Fruit fly (Drosophila melanogaster) whole organism, embryonic: ENCODE results near the gene CG15888.

Source experiments
- Atf6 ChIP-seq: fragments of 200-800 bp; sonication (Bioruptor generic); IDR thresholded peaks from 2 replicates; pipeline ENCODE4 v1.3.6; 2022; ENCODE audit warnings: missing biosample characterization, missing genetic modification characterization
- B-H1 ChIP-seq: fragments of 200-800 bp; sonication (Bioruptor generic); IDR thresholded peaks from 3 replicates; pipeline ENCODE4 v1.3.6; 2022; ENCODE audit warnings: missing biosample characterization, missing genetic modification characterization
- Bdp1 ChIP-seq: fragments of 200-800 bp; sonication (Bioruptor generic); optimal IDR thresholded peaks from 3 replicates; lab custom pipeline; 2016; ENCODE audit warnings: missing biosample characterization, missing genetic modification characterization
- CG11093 ChIP-seq: fragments of 200-800 bp; sonication (Bioruptor generic); IDR thresholded peaks from 3 replicates; pipeline ENCODE4 v1.3.6; 2022; ENCODE audit warnings: missing biosample characterization, missing genetic modification characterization
- CG12219 ChIP-seq: fragments of 200-800 bp; sonication (Bioruptor generic); optimal IDR thresholded peaks from 3 replicates; lab custom pipeline; 2018; ENCODE audit warnings: missing biosample characterization, mild to moderate bottlenecking, missing genetic modification characterization
- CG12236 ChIP-seq: fragments of 200-800 bp; sonication (Bioruptor generic); optimal IDR thresholded peaks from 2 replicates; lab custom pipeline; 2016; ENCODE audit warnings: missing biosample characterization, missing genetic modification characterization
- CG1233 ChIP-seq: fragments of 200-800 bp; sonication (Bioruptor generic); optimal IDR thresholded peaks from 4 replicates; lab custom pipeline; 2018; ENCODE audit warnings: missing biosample characterization, mild to moderate bottlenecking, missing genetic modification characterization
- CG12769 ChIP-seq: fragments of 200-800 bp; sonication (Bioruptor generic); optimal IDR thresholded peaks from 2 replicates; lab custom pipeline; 2019; ENCODE audit warnings: missing biosample characterization, mild to moderate bottlenecking, missing genetic modification characterization, moderate library complexity
- CG13424 ChIP-seq: fragments of 200-800 bp; sonication (Bioruptor generic); optimal IDR thresholded peaks from 2 replicates; lab custom pipeline; 2019; ENCODE audit warnings: missing biosample characterization, mild to moderate bottlenecking, missing genetic modification characterization, moderate library complexity
- CG15601 ChIP-seq: fragments of 200-800 bp; sonication (Bioruptor generic); optimal IDR thresholded peaks from 3 replicates; lab custom pipeline; 2019; ENCODE audit warnings: missing biosample characterization, mild to moderate bottlenecking, missing genetic modification characterization, moderate library complexity
- CG16863 ChIP-seq: fragments of 200-800 bp; sonication (Bioruptor generic); optimal IDR thresholded peaks from 3 replicates; lab custom pipeline; 2016; ENCODE audit warnings: missing biosample characterization, missing genetic modification characterization
- CG18476 ChIP-seq: fragments of 200-800 bp; sonication (Bioruptor generic); optimal IDR thresholded peaks from 2 replicates; lab custom pipeline; 2016; ENCODE audit warnings: missing biosample characterization, mild to moderate bottlenecking, missing genetic modification characterization
- CG2875 ChIP-seq: fragments of 200-800 bp; sonication (Bioruptor generic); optimal IDR thresholded peaks from 2 replicates; lab custom pipeline; 2017; ENCODE audit warnings: missing biosample characterization, mild to moderate bottlenecking, missing genetic modification characterization, missing genetic modification reagents
- CG3281 ChIP-seq: fragments of 200-800 bp; sonication (Bioruptor generic); optimal IDR thresholded peaks from 3 replicates; lab custom pipeline; 2017; ENCODE audit warnings: missing biosample characterization, mild to moderate bottlenecking, missing genetic modification characterization
- CG7987 ChIP-seq: fragments of 200-800 bp; sonication (Bioruptor generic); optimal IDR thresholded peaks from 2 replicates; lab custom pipeline; 2018; ENCODE audit warnings: missing biosample characterization, mild to moderate bottlenecking, missing genetic modification characterization, moderate library complexity
- CG8359 ChIP-seq: fragments of 200-800 bp; sonication (Bioruptor generic); optimal IDR thresholded peaks from 2 replicates; lab custom pipeline; 2017; ENCODE audit warnings: missing biosample characterization, mild to moderate bottlenecking, missing genetic modification characterization, borderline replicate concordance
- CG8388 ChIP-seq: fragments of 200-800 bp; sonication (Bioruptor generic); optimal IDR thresholded peaks from 2 replicates; lab custom pipeline; 2019; ENCODE audit warnings: missing biosample characterization, mild to moderate bottlenecking, missing genetic modification characterization, moderate library complexity
- CG8478 ChIP-seq: fragments of >200 bp; optimal IDR thresholded peaks from 2 replicates; lab custom pipeline; 2018
- CG9876 ChIP-seq: fragments of 200-800 bp; sonication (Bioruptor generic); optimal IDR thresholded peaks from 2 replicates; lab custom pipeline; 2016; ENCODE audit warnings: missing biosample characterization, missing genetic modification characterization
- Dek ChIP-seq: fragments of 200-800 bp; sonication (Bioruptor generic); optimal IDR thresholded peaks from 3 replicates; lab custom pipeline; 2019; ENCODE audit warnings: missing biosample characterization, mild to moderate bottlenecking, missing genetic modification characterization, moderate library complexity
- Dip3 ChIP-seq: fragments of 200-800 bp; sonication (Bioruptor generic); optimal IDR thresholded peaks from 3 replicates; lab custom pipeline; 2016; ENCODE audit warnings: missing biosample characterization, missing genetic modification characterization
- ERR ChIP-seq: fragments of 200-800 bp; sonication (Bioruptor generic); optimal IDR thresholded peaks from 2 replicates; lab custom pipeline; 2016; ENCODE audit warnings: missing biosample characterization, missing genetic modification characterization
- Hand ChIP-seq: fragments of 200-800 bp; sonication (Bioruptor generic); optimal IDR thresholded peaks from 2 replicates; lab custom pipeline; 2017; ENCODE audit warnings: mild to moderate bottlenecking, missing biosample characterization, missing genetic modification reagents, missing genetic modification characterization
- MTF-1 ChIP-seq: fragments of 200-800 bp; sonication (Bioruptor generic); optimal IDR thresholded peaks from 2 replicates; lab custom pipeline; 2018; ENCODE audit warnings: missing biosample characterization, mild to moderate bottlenecking, missing genetic modification characterization, borderline replicate concordance
- Sox100B ChIP-seq: fragments of 200-800 bp; sonication (Bioruptor generic); optimal IDR thresholded peaks from 3 replicates; lab custom pipeline; 2018; ENCODE audit warnings: missing biosample characterization, mild to moderate bottlenecking, missing genetic modification characterization
- Tbp ChIP-seq: fragments of >200 bp; optimal IDR thresholded peaks from 2 replicates; lab custom pipeline; 2018; ENCODE audit warnings: missing biosample characterization, missing genetic modification characterization
- ab ChIP-seq: fragments of 200-800 bp; sonication (Bioruptor generic); optimal IDR thresholded peaks from 2 replicates; lab custom pipeline; 2016; ENCODE audit warnings: missing biosample characterization, missing genetic modification characterization
- bsh ChIP-seq, 2 experiments: fragments of 200-800 bp; sonication (Bioruptor generic); optimal IDR thresholded peaks; 2 replicates each; lab custom pipeline; 2017 to 2018; ENCODE audit warnings: mild to moderate bottlenecking in 2 of 2, missing biosample characterization in 2 of 2, missing genetic modification characterization in 2 of 2, moderate library complexity in 1 of 2
- cad ChIP-seq: fragments of >200 bp; optimal IDR thresholded peaks from 2 replicates; lab custom pipeline; 2017; ENCODE audit warnings: missing biosample characterization, missing genetic modification characterization
- caup ChIP-seq: fragments of 200-800 bp; sonication (Bioruptor generic); optimal IDR thresholded peaks from 3 replicates; lab custom pipeline; 2017; ENCODE audit warnings: missing biosample characterization, mild to moderate bottlenecking, missing genetic modification characterization, moderate library complexity; ENCODE audit not compliant: severe bottlenecking
- esg ChIP-seq: fragments of 200-800 bp; sonication (Bioruptor generic); conservative IDR thresholded peaks from 2 replicates; pipeline ENCODE4 v1.3.6; 2022; ENCODE audit warnings: missing biosample characterization, missing genetic modification characterization
- fd3F ChIP-seq: fragments of 200-800 bp; sonication (Bioruptor generic); optimal IDR thresholded peaks from 2 replicates; lab custom pipeline; 2018; ENCODE audit warnings: missing biosample characterization, mild to moderate bottlenecking, missing genetic modification characterization, moderate library complexity
- fru ChIP-seq: fragments of >200 bp; optimal IDR thresholded peaks from 2 replicates; lab custom pipeline; 2017
- ham ChIP-seq: fragments of 200-800 bp; sonication (Bioruptor generic); IDR thresholded peaks from 2 replicates; pipeline ENCODE4 v1.3.6; 2022; ENCODE audit warnings: missing biosample characterization, missing genetic modification characterization
- jigr1 ChIP-seq: fragments of 200-800 bp; sonication (Bioruptor generic); IDR thresholded peaks from 3 replicates; pipeline ENCODE4 v1.3.6; 2022; ENCODE audit warnings: missing biosample characterization, missing genetic modification characterization
- jing ChIP-seq: fragments of 200-800 bp; sonication (Bioruptor generic); optimal IDR thresholded peaks from 2 replicates; lab custom pipeline; 2018; ENCODE audit warnings: missing biosample characterization, mild to moderate bottlenecking, missing genetic modification characterization
- lov ChIP-seq, 2 experiments: fragments of 200-800 bp in 1 of 2; fragments of >200 bp in 1 of 2; sonication (Bioruptor generic) in 1 of 2; IDR thresholded peaks in 1 of 2; optimal IDR thresholded peaks in 1 of 2; 2 replicates in 1 of 2; 3 replicates in 1 of 2; pipeline versions ENCODE4 v1.3.6 to Lab custom; 2017 to 2022; ENCODE audit warnings: missing biosample characterization in 1 of 2, missing genetic modification characterization in 1 of 2
- pan ChIP-seq, 4 experiments: fragments of >200 bp in 3 of 4; fragments of 200-800 bp in 1 of 4; sonication (Bioruptor generic) in 1 of 4; optimal IDR thresholded peaks in 3 of 4; IDR thresholded peaks in 1 of 4; 2 replicates each; pipeline versions ENCODE4 v1.3.6 to Lab custom; 2017 to 2022; ENCODE audit warnings: missing biosample characterization in 2 of 4, missing genetic modification characterization in 2 of 4, mixed read lengths in 1 of 4
- phol ChIP-seq: fragments of 200-800 bp; sonication (Bioruptor generic); optimal IDR thresholded peaks from 3 replicates; lab custom pipeline; 2018; ENCODE audit warnings: missing biosample characterization, mild to moderate bottlenecking, missing genetic modification characterization, moderate library complexity
- pros ChIP-seq: fragments of 200-800 bp; sonication (Bioruptor generic); optimal IDR thresholded peaks from 3 replicates; lab custom pipeline; 2019; ENCODE audit warnings: missing biosample characterization, mild to moderate bottlenecking, missing genetic modification characterization, moderate library complexity
- sens-2 ChIP-seq: fragments of 200-800 bp; sonication (Bioruptor generic); IDR thresholded peaks from 2 replicates; pipeline ENCODE4 v1.3.6; 2022; ENCODE audit warnings: missing biosample characterization, missing genetic modification characterization
- seq ChIP-seq: fragments of 200-800 bp; sonication (Bioruptor generic); IDR thresholded peaks from 2 replicates; pipeline ENCODE4 v1.3.6; 2022; ENCODE audit warnings: missing biosample characterization, missing genetic modification characterization
- sisA ChIP-seq: fragments of 200-800 bp; sonication (Bioruptor generic); IDR thresholded peaks from 2 replicates; pipeline ENCODE4 v1.3.6; 2022; ENCODE audit warnings: missing biosample characterization, missing genetic modification characterization
- sna ChIP-seq: fragments of 200-800 bp; sonication (Bioruptor generic); IDR thresholded peaks from 2 replicates; pipeline ENCODE4 v1.3.6; 2022; ENCODE audit warnings: missing biosample characterization, missing genetic modification characterization; ENCODE audit not compliant: partially characterized antibody
- sob ChIP-seq: fragments of 200-800 bp; sonication (Bioruptor generic); IDR thresholded peaks from 2 replicates; pipeline ENCODE4 v1.3.6; 2022; ENCODE audit warnings: missing biosample characterization, missing genetic modification characterization
- tgo ChIP-seq: fragments of 200-800 bp; sonication (Bioruptor generic); IDR thresholded peaks from 3 replicates; pipeline ENCODE4 v1.3.6; 2022; ENCODE audit warnings: missing biosample characterization, missing genetic modification characterization
- trem ChIP-seq: fragments of 200-800 bp; optimal IDR thresholded peaks from 3 replicates; lab custom pipeline; 2019; ENCODE audit warnings: missing biosample characterization, mild to moderate bottlenecking, missing genetic modification characterization, moderate library complexity
- tup ChIP-seq: fragments of 200-800 bp; sonication (Bioruptor generic); optimal IDR thresholded peaks from 2 replicates; lab custom pipeline; 2016; ENCODE audit warnings: missing biosample characterization, mild to moderate bottlenecking, missing genetic modification characterization, moderate library complexity
- tx ChIP-seq: fragments of 200-800 bp; sonication (Bioruptor generic); optimal IDR thresholded peaks from 2 replicates; lab custom pipeline; 2016; ENCODE audit warnings: missing biosample characterization, missing genetic modification characterization

The CG15888 gene

dm6 chr3R:13305318-13305899 is 19.1 kb upstream of the CG15888 start (continued):
- TF ChIP-seq MTF-1 (GFP tag; lab: Kevin White, UChicago) (no peak), CG16863 (GFP tag; lab: Kevin White, UChicago) (no peak), CG3281 (GFP tag; lab: Kevin White, UChicago) (no peak), ab (GFP tag; lab: Kevin White, UChicago) (no peak), CG12236 (GFP tag; lab: Kevin White, UChicago) (no peak), Atf6 (GFP tag; lab: Robert Waterston, UW) (no peak), CG8478 (lab: Kevin White, UChicago) (no peak), caup (no peak), sna (no peak), phol (tag; lab: Kevin White, UChicago) (peak; percentile 79), trem (tag; lab: Kevin White, UChicago) (peak; percentile 68), CG8388 (peak; percentile 71), bsh (GFP tag; optimal IDR thresholded peaks at IDR 0.05; lab: Kevin White, UChicago) (peak in 1 of 2 experiments; percentile 81), lov (optimal IDR thresholded peaks at IDR 0.05; lab: Kevin White, UChicago) (no peak), lov (GFP tag; IDR thresholded peaks at IDR 0.05; lab: Robert Waterston, UW) (no peak), CG15601 (peak; percentile 78), sens-2 (GFP tag; lab: Robert Waterston, UW) (no peak), Dip3 (GFP tag; lab: Kevin White, UChicago) (no peak), Hand (no peak), Sox100B (GFP tag; lab: Kevin White, UChicago) (peak; percentile 70), seq (0 out of 2 replicates have a peak, but pooled peaks have one; percentile 26), cad (no peak), sob (no peak), CG12769 (tag; lab: Kevin White, UChicago) (no peak), tx (GFP tag; lab: Kevin White, UChicago) (no peak), pan (optimal IDR thresholded peaks at IDR 0.05; lab: Kevin White, UChicago) (no peak), pan (GFP tag; optimal IDR thresholded peaks at IDR 0.05 in 1 of 2, IDR thresholded peaks at IDR 0.05 in 1 of 2) (no peak), CG13424 (peak; percentile 66), sisA (GFP tag; lab: Robert Waterston, UW) (no peak), jigr1 (GFP tag; lab: Robert Waterston, UW) (no peak), CG11093 (GFP tag; lab: Robert Waterston, UW) (0 out of 3 replicates have a peak, but pooled peaks have one; percentile 36), Dek (tag; lab: Kevin White, UChicago) (no peak), Tbp (GFP tag; lab: Kevin White, UChicago) (no peak), tgo (GFP tag; lab: Robert Waterston, UW) (peak; percentile 40; the same call in 1 of the 3 replicates), CG18476 (GFP tag; lab: Kevin White, UChicago) (no peak), CG9876 (GFP tag; lab: Kevin White, UChicago) (no peak), CG1233 (GFP tag; lab: Kevin White, UChicago) (peak; percentile 28), CG7987 (GFP tag; lab: Kevin White, UChicago) (no peak), tup (no peak), fd3F (no peak), jing (GFP tag; lab: Kevin White, UChicago) (no peak), fru (lab: Kevin White, UChicago) (no peak), CG12219 (GFP tag; lab: Kevin White, UChicago) (no peak), ham (GFP tag; lab: Robert Waterston, UW) (no peak), pros (GFP tag; lab: Kevin White, UChicago) (no peak), CG8359 (GFP tag; lab: Kevin White, UChicago) (no peak), B-H1 (GFP tag; lab: Robert Waterston, UW) (no peak), Bdp1 (GFP tag; lab: Kevin White, UChicago) (no peak), CG2875 (GFP tag; lab: Kevin White, UChicago) (peak; percentile 48), ERR (GFP tag; lab: Kevin White, UChicago) (no peak), esg (GFP tag; lab: Robert Waterston, UW) (no peak)
